Worm (Caenorhabditis elegans): ENCODE data around the gene Y54G2A.7.

DNA sequence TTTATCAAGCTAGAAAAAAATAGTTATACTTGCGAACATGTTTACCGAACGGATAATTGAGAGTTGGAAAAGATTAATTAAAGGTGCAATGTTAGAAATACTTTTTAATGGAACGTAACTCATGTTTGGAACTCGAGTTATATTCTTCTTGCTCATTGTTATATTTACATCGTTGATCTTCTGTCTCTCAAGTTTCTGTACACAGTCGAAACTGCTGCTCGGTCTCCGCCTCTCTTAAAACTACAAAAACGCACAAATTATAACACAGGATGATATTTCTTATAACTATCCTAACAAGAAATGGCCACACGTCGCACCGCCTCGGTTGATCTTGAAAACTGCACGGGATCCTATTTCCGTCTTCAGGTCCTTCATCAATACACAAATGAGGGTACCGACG is 3.9 kb upstream of the Y54G2A.7 start, which contains the start of gene pudl-2:
- TF ChIP-seq fos-1 (tag; optimal IDR thresholded peaks at IDR 0.05) = no peak
- TF ChIP-seq ama-1 (optimal IDR thresholded peaks at IDR 0.05) = no peak
- TF ChIP-seq elt-1 (tag; optimal IDR thresholded peaks at IDR 0.05) = no peak
- TF ChIP-seq elt-2 (tag; optimal IDR thresholded peaks at IDR 0.05) = no peak
- no peak for TF ChIP-seq nhr-43 (tag; optimal IDR thresholded peaks at IDR 0.05; ENCODE audit: poor library complexity, severe bottlenecking)
- no peak for TF ChIP-seq ZK546.5 (tag; optimal IDR thresholded peaks at IDR 0.05)
- no peak for TF ChIP-seq egl-27 (tag; optimal IDR thresholded peaks at IDR 0.05)
- TF ChIP-seq nhr-237 (tag; optimal IDR thresholded peaks at IDR 0.05) = no peak
- TF ChIP-seq mdl-1 (tag; optimal IDR thresholded peaks at IDR 0.05) = no peak
- no peak for TF ChIP-seq nhr-77 (tag; optimal IDR thresholded peaks at IDR 0.05)
- no peak for TF ChIP-seq zag-1 (tag; optimal IDR thresholded peaks at IDR 0.05)
- no peak for TF ChIP-seq snpc-4 (tag; optimal IDR thresholded peaks at IDR 0.05)
- no peak for TF ChIP-seq nhr-12 (tag; optimal IDR thresholded peaks at IDR 0.05)
- TF ChIP-seq skn-1 (tag; optimal IDR thresholded peaks at IDR 0.05) = no peak

All from whole organism, L3 larva.